Fruit fly (Drosophila melanogaster) whole organism, wandering third instar larva: Measurements from ENCODE around the gene yellow-e3.

Experiments used
- Abd-B ChIP-seq: fragments of >200 bp; optimal IDR thresholded peaks from 2 replicates; lab custom pipeline; 2017; ENCODE audit warnings: missing biosample characterization, missing genetic modification characterization
- HLH106 ChIP-seq: fragments of 200-800 bp; optimal IDR thresholded peaks from 3 replicates; lab custom pipeline; 2019; ENCODE audit warnings: missing biosample characterization, mild to moderate bottlenecking, missing genetic modification characterization, moderate library complexity
- Hnf4 ChIP-seq: fragments of 200-800 bp; sonication (Bioruptor generic); optimal IDR thresholded peaks from 2 replicates; lab custom pipeline; 2016; ENCODE audit warnings: missing biosample characterization, mild to moderate bottlenecking, missing genetic modification characterization
- Mio ChIP-seq: sonication (Bioruptor generic); optimal IDR thresholded peaks from 2 replicates; lab custom pipeline; 2016; ENCODE audit warnings: missing biosample characterization, missing genetic modification characterization
- Myc ChIP-seq: fragments of >200 bp; optimal IDR thresholded peaks from 2 replicates; lab custom pipeline; 2017
- OdsH ChIP-seq: fragments of 200-800 bp; sonication (Bioruptor generic); optimal IDR thresholded peaks from 2 replicates; lab custom pipeline; 2016; ENCODE audit warnings: missing biosample characterization, mild to moderate bottlenecking, missing genetic modification characterization
- dsf ChIP-seq: sonication (Bioruptor generic); optimal IDR thresholded peaks from 2 replicates; lab custom pipeline; 2016; ENCODE audit warnings: missing biosample characterization, missing genetic modification characterization, borderline replicate concordance
- foxo ChIP-seq, 2 experiments: fragments of 200-800 bp; sonication (Bioruptor generic); optimal IDR thresholded peaks; 2 replicates in 1 of 2; 3 replicates in 1 of 2; lab custom pipeline; 2016 to 2017; ENCODE audit warnings: missing biosample characterization in 2 of 2, missing genetic modification characterization in 2 of 2
- fru ChIP-seq: fragments of 200-800 bp; sonication (Bioruptor generic); optimal IDR thresholded peaks from 3 replicates; lab custom pipeline; 2016; ENCODE audit warnings: missing biosample characterization, mild to moderate bottlenecking, missing genetic modification characterization
- lola ChIP-seq: fragments of >200 bp; optimal IDR thresholded peaks from 2 replicates; lab custom pipeline; 2017; ENCODE audit warnings: missing biosample characterization, missing genetic modification characterization
- pan ChIP-seq: fragments of >200 bp; optimal IDR thresholded peaks from 2 replicates; lab custom pipeline; 2017
- psq ChIP-seq: fragments of 200-800 bp; sonication (Bioruptor generic); optimal IDR thresholded peaks from 3 replicates; lab custom pipeline; 2017; ENCODE audit warnings: missing biosample characterization, mild to moderate bottlenecking, missing genetic modification characterization, moderate library complexity
- usp ChIP-seq: fragments of >200 bp; optimal IDR thresholded peaks from 2 replicates; lab custom pipeline; 2017; ENCODE audit warnings: missing biosample characterization, missing genetic modification characterization

DNA sequence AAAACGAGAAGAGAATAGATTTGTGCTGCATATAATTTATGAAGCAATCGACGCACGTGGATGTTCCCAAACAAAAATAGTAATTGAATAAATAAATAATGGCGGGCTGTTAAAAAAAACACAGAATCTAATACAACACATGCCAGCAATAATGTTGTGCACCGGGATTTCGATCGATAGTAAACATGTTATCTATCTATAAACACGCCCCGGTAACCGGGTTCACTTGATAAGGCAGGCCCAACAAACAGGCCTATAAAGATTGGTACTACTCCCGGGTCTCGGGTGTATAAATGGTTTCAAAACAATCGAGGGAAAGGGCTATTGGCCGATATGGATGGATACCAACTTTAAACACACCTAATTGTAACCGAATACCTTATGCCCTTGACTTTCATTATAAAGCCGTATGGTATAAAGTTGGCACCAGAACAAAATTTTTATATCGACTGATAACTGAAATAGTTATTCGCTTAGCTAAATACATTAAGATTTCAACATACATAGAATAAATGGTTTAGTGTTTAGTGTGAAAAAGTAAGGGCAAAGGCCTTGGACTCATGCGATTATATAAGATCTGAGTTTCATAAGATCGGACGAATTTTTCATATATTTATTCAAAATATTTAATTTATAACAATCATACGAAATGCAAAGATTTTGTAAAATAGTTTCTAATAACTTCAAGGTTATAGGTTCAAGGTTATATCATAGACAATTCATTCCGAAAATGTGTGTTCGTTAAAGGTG is 38.8 kb downstream of the yellow-e3 start:
- TF ChIP-seq dsf (GFP tag; lab: Kevin White, UChicago) (no peak), fru (no peak), psq (no peak), lola (GFP tag; lab: Kevin White, UChicago) (no peak), foxo (GFP tag; optimal IDR thresholded peaks at IDR 0.05; lab: Kevin White, UChicago) (no peak), Mio (GFP tag; lab: Kevin White, UChicago) (no peak), OdsH (no peak), usp (no peak), Abd-B (no peak), Myc (no peak), HLH106 (tag; lab: Kevin White, UChicago) (no peak), Hnf4 (GFP tag; lab: Kevin White, UChicago) (no peak), pan (lab: Kevin White, UChicago) (no peak)
